Fruit fly (Drosophila melanogaster) whole organism, pupa: ENCODE results near the gene Nepl8.

Experiments used
- CG32121 ChIP-seq: fragments of 200-800 bp; sonication (Bioruptor generic); IDR thresholded peaks from 2 replicates; pipeline ENCODE4 v1.3.6; 2022; ENCODE audit warnings: missing biosample characterization, missing genetic modification characterization
- CG4496 ChIP-seq: fragments of 200-800 bp; sonication (Bioruptor generic); IDR thresholded peaks from 3 replicates; pipeline ENCODE4 v1.3.6; 2022; ENCODE audit warnings: missing biosample characterization, missing genetic modification characterization
- CG8159 ChIP-seq: fragments of 200-800 bp; sonication (Bioruptor generic); optimal IDR thresholded peaks from 3 replicates; lab custom pipeline; 2018; ENCODE audit warnings: missing biosample characterization, mild to moderate bottlenecking, missing genetic modification characterization, moderate library complexity
- EcR ChIP-seq: fragments of 200-800 bp; sonication (Bioruptor generic); optimal IDR thresholded peaks from 3 replicates; lab custom pipeline; 2019; ENCODE audit warnings: missing biosample characterization, missing genetic modification characterization, mild to moderate bottlenecking, moderate library complexity, missing genetic modification reagents
- Pif1A ChIP-seq: fragments of 200-800 bp; sonication (Bioruptor generic); optimal IDR thresholded peaks from 3 replicates; lab custom pipeline; 2016; ENCODE audit warnings: missing biosample characterization, missing genetic modification characterization

- TF ChIP-seq Pif1A (GFP tag; lab: Kevin White, UChicago) = no peak
- no peak for TF ChIP-seq EcR (GFP tag; lab: Kevin White, UChicago)
- TF ChIP-seq CG32121 (GFP tag; lab: Robert Waterston, UW) = no peak
- no peak for TF ChIP-seq CG8159 (tag; lab: Kevin White, UChicago)
- TF ChIP-seq CG4496 = no peak
Observed at dm6 chr2L:16499559-16499958, 11.6 kb downstream of the Nepl8 start.
